Fruit fly (Drosophila melanogaster) whole organism, embryonic: ENCODE results near the gene CG10638.
A peak's percentile ranks its signal among the peaks of the same experiment; 100 is the strongest.

Experiments used
- ATbp ChIP-seq: fragments of 200-800 bp; sonication (Bioruptor generic); optimal IDR thresholded peaks from 2 replicates; lab custom pipeline; 2017; ENCODE audit warnings: missing biosample characterization, mild to moderate bottlenecking, missing genetic modification characterization, missing genetic modification reagents
- CG11456 ChIP-seq: fragments of 200-800 bp; sonication (Bioruptor generic); IDR thresholded peaks from 3 replicates; pipeline ENCODE4 v1.3.6; 2022; ENCODE audit warnings: missing biosample characterization, missing genetic modification characterization
- CG14050 ChIP-seq: fragments of 200-800 bp; sonication (Bioruptor generic); IDR thresholded peaks from 3 replicates; pipeline ENCODE4 v1.3.6; 2022; ENCODE audit warnings: missing biosample characterization, missing genetic modification characterization
- CG14710 ChIP-seq: fragments of 200-800 bp; sonication (Bioruptor generic); optimal IDR thresholded peaks from 3 replicates; lab custom pipeline; 2019; ENCODE audit warnings: missing biosample characterization, mild to moderate bottlenecking, missing genetic modification characterization, moderate library complexity
- CG15514 ChIP-seq: fragments of 200-800 bp; sonication (Bioruptor generic); optimal IDR thresholded peaks from 3 replicates; lab custom pipeline; 2017; ENCODE audit warnings: missing biosample characterization, missing genetic modification characterization, mild to moderate bottlenecking, moderate library complexity, missing genetic modification reagents
- CG15601 ChIP-seq: fragments of 200-800 bp; sonication (Bioruptor generic); optimal IDR thresholded peaks from 3 replicates; lab custom pipeline; 2019; ENCODE audit warnings: missing biosample characterization, mild to moderate bottlenecking, missing genetic modification characterization, moderate library complexity
- CG1602 ChIP-seq: fragments of 200-800 bp; sonication (Bioruptor generic); optimal IDR thresholded peaks from 3 replicates; lab custom pipeline; 2016; ENCODE audit warnings: missing biosample characterization, missing genetic modification characterization
- CG16813 ChIP-seq: fragments of 200-800 bp; sonication (Bioruptor generic); IDR thresholded peaks from 3 replicates; pipeline ENCODE4 v1.3.6; 2022; ENCODE audit warnings: missing biosample characterization, missing genetic modification characterization; ENCODE audit not compliant: partially characterized antibody
- CG32772 ChIP-seq: fragments of 200-800 bp; sonication (Bioruptor generic); IDR thresholded peaks from 2 replicates; pipeline ENCODE4 v1.3.6; 2022; ENCODE audit warnings: missing biosample characterization, missing genetic modification characterization
- CG33557 ChIP-seq: fragments of 200-800 bp; sonication (Bioruptor generic); optimal IDR thresholded peaks from 2 replicates; lab custom pipeline; 2019; ENCODE audit warnings: missing biosample characterization, mild to moderate bottlenecking, missing genetic modification characterization, moderate library complexity
- CG34376 ChIP-seq: fragments of 200-800 bp; sonication (Bioruptor generic); optimal IDR thresholded peaks from 2 replicates; lab custom pipeline; 2018; ENCODE audit warnings: missing biosample characterization, mild to moderate bottlenecking, missing genetic modification characterization
- CG4360 ChIP-seq: fragments of 200-800 bp; sonication (Bioruptor generic); IDR thresholded peaks from 2 replicates; pipeline ENCODE4 v1.3.6; 2022; ENCODE audit warnings: missing biosample characterization, missing genetic modification characterization
- CG4854 ChIP-seq: fragments of 200-800 bp; sonication (Bioruptor generic); optimal IDR thresholded peaks from 2 replicates; lab custom pipeline; 2016; ENCODE audit warnings: missing biosample characterization, missing genetic modification characterization, inconsistent platforms
- CG5180 ChIP-seq: fragments of 200-800 bp; sonication (Bioruptor generic); optimal IDR thresholded peaks from 3 replicates; lab custom pipeline; 2017; ENCODE audit warnings: missing biosample characterization, missing genetic modification characterization, mild to moderate bottlenecking, moderate library complexity, missing genetic modification reagents
- CG8281 ChIP-seq: fragments of 200-800 bp; sonication (Bioruptor generic); optimal IDR thresholded peaks from 2 replicates; lab custom pipeline; 2018; ENCODE audit warnings: missing biosample characterization, mild to moderate bottlenecking, missing genetic modification characterization, moderate library complexity
- CG8944 ChIP-seq: fragments of 200-800 bp; sonication (Bioruptor generic); optimal IDR thresholded peaks from 3 replicates; lab custom pipeline; 2016; ENCODE audit warnings: missing biosample characterization, missing genetic modification characterization
- Deaf1 ChIP-seq: fragments of 200-800 bp; optimal IDR thresholded peaks from 3 replicates; lab custom pipeline; 2019; ENCODE audit warnings: missing biosample characterization, mild to moderate bottlenecking, missing genetic modification characterization, moderate library complexity
- Dfd ChIP-seq, 2 experiments: fragments of >200 bp; optimal IDR thresholded peaks; 2 replicates each; lab custom pipeline; 2017; ENCODE audit warnings: missing biosample characterization in 2 of 2, missing genetic modification characterization in 2 of 2
- Ets65A ChIP-seq: fragments of 200-800 bp; sonication (Bioruptor generic); peaks from one replicate; lab custom pipeline; 2016; ENCODE audit warnings: missing biosample characterization, missing genetic modification characterization
- GATAe ChIP-seq: fragments of 200-800 bp; sonication (Bioruptor generic); conservative IDR thresholded peaks from 2 replicates; pipeline ENCODE4 v1.3.6; 2022; ENCODE audit warnings: missing biosample characterization, missing genetic modification characterization
- H2.0 ChIP-seq: fragments of 200-800 bp; sonication (Bioruptor generic); IDR thresholded peaks from 2 replicates; pipeline ENCODE4 v1.3.6; 2022; ENCODE audit warnings: missing biosample characterization, missing genetic modification characterization
- HmgZ ChIP-seq: fragments of 200-800 bp; sonication (Bioruptor generic); optimal IDR thresholded peaks from 2 replicates; lab custom pipeline; 2018; ENCODE audit warnings: missing biosample characterization, mild to moderate bottlenecking, missing genetic modification characterization
- Hmr ChIP-seq: fragments of 200-800 bp; sonication (Bioruptor generic); optimal IDR thresholded peaks from 3 replicates; lab custom pipeline; 2017; ENCODE audit warnings: mild to moderate bottlenecking, missing biosample characterization, missing genetic modification reagents, missing genetic modification characterization
- Hr51 ChIP-seq, 2 experiments: fragments of 200-800 bp; sonication (Bioruptor generic); optimal IDR thresholded peaks; 2 replicates in 1 of 2; 3 replicates in 1 of 2; lab custom pipeline; 2016 to 2018; ENCODE audit warnings: missing biosample characterization in 2 of 2, missing genetic modification characterization in 2 of 2, mild to moderate bottlenecking in 1 of 2, moderate library complexity in 1 of 2
- Med ChIP-seq: fragments of 200-800 bp; sonication (Bioruptor generic); peaks from one replicate; lab custom pipeline; 2016; ENCODE audit warnings: missing biosample characterization, missing genetic modification characterization, mild to moderate bottlenecking, inconsistent platforms, moderate library complexity
- Nf-YA ChIP-seq: fragments of 200-800 bp; sonication (Bioruptor generic); IDR thresholded peaks from 2 replicates; pipeline ENCODE4 v1.3.6; 2022; ENCODE audit warnings: missing biosample characterization, missing genetic modification characterization
- Pdp1 ChIP-seq, 2 experiments: fragments of 200-800 bp; sonication (Bioruptor generic); optimal IDR thresholded peaks; 3 replicates each; lab custom pipeline; 2016; ENCODE audit warnings: missing biosample characterization in 2 of 2, missing genetic modification characterization in 2 of 2, mild to moderate bottlenecking in 1 of 2, moderate library complexity in 1 of 2
- Rfx ChIP-seq: fragments of 200-800 bp; sonication (Bioruptor generic); IDR thresholded peaks from 2 replicates; pipeline ENCODE4 v1.3.6; 2022; ENCODE audit warnings: missing biosample characterization, missing genetic modification characterization
- al ChIP-seq: fragments of 200-800 bp; sonication (Bioruptor generic); IDR thresholded peaks from 2 replicates; pipeline ENCODE4 v1.3.6; 2022; ENCODE audit warnings: missing biosample characterization, missing genetic modification characterization
- bigmax ChIP-seq: fragments of 200-800 bp; sonication (Bioruptor generic); optimal IDR thresholded peaks from 2 replicates; lab custom pipeline; 2018; ENCODE audit warnings: missing biosample characterization, mild to moderate bottlenecking, missing genetic modification characterization
- bsh ChIP-seq, 2 experiments: fragments of 200-800 bp; sonication (Bioruptor generic); optimal IDR thresholded peaks; 2 replicates each; lab custom pipeline; 2017 to 2018; ENCODE audit warnings: mild to moderate bottlenecking in 2 of 2, missing biosample characterization in 2 of 2, missing genetic modification characterization in 2 of 2, moderate library complexity in 1 of 2
- chinmo ChIP-seq: fragments of 200-800 bp; sonication (Bioruptor generic); IDR thresholded peaks from 4 replicates; pipeline ENCODE4 v1.3.6; 2022; ENCODE audit warnings: missing biosample characterization, missing genetic modification characterization; ENCODE audit not compliant: partially characterized antibody
- exex ChIP-seq: fragments of 200-800 bp; sonication (Bioruptor generic); optimal IDR thresholded peaks from 4 replicates; lab custom pipeline; 2018; ENCODE audit warnings: missing biosample characterization, mild to moderate bottlenecking, missing genetic modification characterization, moderate library complexity
- fru ChIP-seq: fragments of >200 bp; optimal IDR thresholded peaks from 2 replicates; lab custom pipeline; 2017
- gem ChIP-seq: fragments of 200-800 bp; sonication (Bioruptor generic); optimal IDR thresholded peaks from 2 replicates; lab custom pipeline; 2019; ENCODE audit warnings: missing biosample characterization, mild to moderate bottlenecking, missing genetic modification characterization, moderate library complexity
- grn ChIP-seq: fragments of 200-800 bp; sonication (Bioruptor generic); optimal IDR thresholded peaks from 3 replicates; lab custom pipeline; 2017; ENCODE audit warnings: missing biosample characterization, missing genetic modification characterization
- hbn ChIP-seq: fragments of 200-800 bp; sonication (Bioruptor generic); IDR thresholded peaks from 2 replicates; pipeline ENCODE4 v1.3.6; 2022; ENCODE audit warnings: missing biosample characterization, missing genetic modification characterization; ENCODE audit not compliant: partially characterized antibody
- ind ChIP-seq: fragments of 200-800 bp; sonication (Bioruptor generic); optimal IDR thresholded peaks from 3 replicates; lab custom pipeline; 2016; ENCODE audit warnings: missing biosample characterization, missing genetic modification characterization
- nmo ChIP-seq: fragments of 200-800 bp; sonication (Bioruptor generic); optimal IDR thresholded peaks from 2 replicates; lab custom pipeline; 2018; ENCODE audit warnings: missing biosample characterization, mild to moderate bottlenecking, missing genetic modification characterization, moderate library complexity
- odd ChIP-seq: fragments of 200-800 bp; sonication (Bioruptor generic); optimal IDR thresholded peaks from 2 replicates; lab custom pipeline; 2017; ENCODE audit warnings: missing biosample characterization, mild to moderate bottlenecking, missing genetic modification characterization
- sens ChIP-seq: fragments of 200-800 bp; sonication (Bioruptor generic); peaks from one replicate; lab custom pipeline; 2016; ENCODE audit warnings: missing biosample characterization, missing genetic modification characterization
- sqz ChIP-seq: fragments of 200-800 bp; sonication (Bioruptor generic); optimal IDR thresholded peaks from 3 replicates; lab custom pipeline; 2018; ENCODE audit warnings: missing biosample characterization, mild to moderate bottlenecking, missing genetic modification characterization
- sug ChIP-seq: fragments of 200-800 bp; optimal IDR thresholded peaks from 2 replicates; lab custom pipeline; 2019; ENCODE audit warnings: missing biosample characterization, mild to moderate bottlenecking, missing genetic modification characterization, moderate library complexity
- tx ChIP-seq: fragments of 200-800 bp; sonication (Bioruptor generic); optimal IDR thresholded peaks from 2 replicates; lab custom pipeline; 2016; ENCODE audit warnings: missing biosample characterization, missing genetic modification characterization
- zen ChIP-seq: fragments of 200-800 bp; sonication (Bioruptor generic); optimal IDR thresholded peaks from 3 replicates; lab custom pipeline; 2018; ENCODE audit warnings: missing biosample characterization, mild to moderate bottlenecking, missing genetic modification characterization, moderate library complexity

CG10638 gene

dm6 chr3L:12519315-12519714 is 18.2 kb upstream of the CG10638 start:
- TF ChIP-seq CG33557 (no peak), CG15514 (GFP tag; lab: Kevin White, UChicago) (peak; percentile 81), zen (tag; lab: Kevin White, UChicago) (no peak), nmo (GFP tag; lab: Kevin White, UChicago) (no peak), sens (GFP tag; lab: Kevin White, UChicago) (peak; percentile 14), CG34376 (GFP tag; lab: Kevin White, UChicago) (peak; percentile 62), CG14050 (GFP tag; lab: Robert Waterston, UW) (peak; percentile 50; the same call in 2 of the 3 replicates), GATAe (GFP tag; lab: Robert Waterston, UW) (0 out of 2 replicates have a peak, but pooled peaks have one; percentile 24), sug (tag; lab: Kevin White, UChicago) (peak; percentile 67), gem (tag; lab: Kevin White, UChicago) (peak; percentile 45), exex (tag; lab: Kevin White, UChicago) (peak; percentile 72), CG4854 (no peak), Deaf1 (tag; lab: Kevin White, UChicago) (peak; percentile 64), HmgZ (tag; lab: Kevin White, UChicago) (peak; percentile 17), CG16813 (GFP tag; lab: Robert Waterston, UW) (no peak), tx (no peak)

- TF ChIP-seq CG14710 (tag; lab: Kevin White, UChicago) (no peak), fru (no peak), sens (GFP tag; lab: Kevin White, UChicago) (peak; percentile 21), odd (GFP tag; lab: Kevin White, UChicago) (no peak), CG11456 (0 out of 3 replicates have a peak, but pooled peaks have one; percentile 58), Hr51 (GFP tag; optimal IDR thresholded peaks at IDR 0.05; lab: Kevin White, UChicago) (peak in 1 of 2 experiments; percentile 12), Ets65A (peak; percentile 64), Dfd (GFP tag; optimal IDR thresholded peaks at IDR 0.05; lab: Kevin White, UChicago) (peak in 1 of 2 experiments; percentile 81), CG8944 (GFP tag; lab: Kevin White, UChicago) (peak; percentile 16), Med (GFP tag; lab: Kevin White, UChicago) (peak; percentile 66), H2.0 (GFP tag; lab: Robert Waterston, UW) (0 out of 2 replicates have a peak, but pooled peaks have one; percentile 11), al (0 out of 2 replicates have a peak, but pooled peaks have one; percentile 12), Nf-YA (GFP tag; lab: Robert Waterston, UW) (0 out of 2 replicates have a peak, but pooled peaks have one; percentile 22)
These were observed 16.5 kb upstream of the CG10638 start for dm6 chr3L:12517443-12518209.

- TF ChIP-seq Pdp1 (GFP tag; optimal IDR thresholded peaks at IDR 0.05; lab: Kevin White, UChicago) (peak in 1 of 2 experiments; percentile 85), CG15601 (tag; lab: Kevin White, UChicago) (no peak), ind (GFP tag; lab: Kevin White, UChicago) (no peak), ATbp (GFP tag; lab: Kevin White, UChicago) (peak; percentile 43), CG8281 (no peak), bsh (GFP tag; optimal IDR thresholded peaks at IDR 0.05; lab: Kevin White, UChicago) (peak in 1 of 2 experiments; percentile 89), sqz (GFP tag; lab: Kevin White, UChicago) (no peak), grn (GFP tag; lab: Kevin White, UChicago) (no peak), CG4360 (GFP tag; lab: Robert Waterston, UW) (peak; percentile 68), chinmo (0 out of 4 replicates have a peak, but pooled peaks have one; percentile 35), Rfx (GFP tag; lab: Robert Waterston, UW) (no peak), CG1602 (no peak), hbn (GFP tag; lab: Robert Waterston, UW) (peak; percentile 15; the same call in 1 of the 2 replicates), CG32772 (GFP tag; lab: Robert Waterston, UW) (no peak), CG5180 (GFP tag; lab: Kevin White, UChicago) (no peak), Hmr (GFP tag; lab: Kevin White, UChicago) (no peak), bigmax (peak; percentile 84)
These were observed 14.8 kb upstream of the CG10638 start for dm6 chr3L:12515691-12516455.
